Worm (Caenorhabditis elegans) whole organism, mixed stage, embryonic: ENCODE measurements around the gene Y94H6A.7.

Source experiments
- nhr-12 ChIP-seq: fragments of 150-350 bp; optimal IDR thresholded peaks from 2 replicates; lab custom pipeline; 2014; ENCODE audit warnings: missing biosample characterization, missing genetic modification characterization
- nhr-76 ChIP-seq: sonication (generic microtip); optimal IDR thresholded peaks from 2 replicates; lab custom pipeline; 2017; ENCODE audit warnings: missing biosample characterization, missing genetic modification characterization
- snpc-4 ChIP-seq: fragments of 150-350 bp; optimal IDR thresholded peaks from 2 replicates; lab custom pipeline; 2014; ENCODE audit warnings: missing biosample characterization, missing genetic modification characterization
- unc-39 ChIP-seq: fragments of 150-350 bp; optimal IDR thresholded peaks from 2 replicates; lab custom pipeline; 2014; ENCODE audit warnings: missing biosample characterization, missing genetic modification characterization
- ztf-11 ChIP-seq: fragments of 150-350 bp; optimal IDR thresholded peaks from 2 replicates; lab custom pipeline; 2014; ENCODE audit warnings: missing biosample characterization, missing genetic modification characterization

DNA sequence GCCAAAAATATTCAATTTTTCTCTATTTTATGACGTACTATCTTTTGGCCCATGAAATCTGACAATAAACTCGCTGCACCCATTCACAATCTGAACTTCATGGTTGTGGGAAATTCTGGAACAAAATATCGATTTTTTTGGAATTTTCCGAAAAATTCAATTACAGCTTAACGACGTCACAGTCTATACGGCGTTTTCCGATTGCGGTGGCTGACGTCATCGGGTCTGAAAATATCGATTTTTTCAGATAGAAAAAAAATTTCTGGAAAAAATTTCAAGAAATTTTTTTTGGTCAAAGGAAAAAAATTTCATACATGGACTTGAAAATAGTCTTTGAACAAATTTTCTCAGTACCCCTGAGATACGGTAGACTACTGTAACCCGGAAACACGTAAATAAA lies 9.4 kb downstream of the Y94H6A.7 start, which contains the start of gene ubc-8:
- TF ChIP-seq ztf-11, result no peak
- TF ChIP-seq unc-39 (tag; lab: Kevin White, UChicago), result no peak
- TF ChIP-seq nhr-76, result no peak
- TF ChIP-seq snpc-4 (tag; lab: Kevin White, UChicago), result no peak
- TF ChIP-seq nhr-12 (tag; lab: Kevin White, UChicago), result no peak
